Fruit fly (Drosophila melanogaster) whole organism, embryonic: ENCODE results near the gene Ser.
A peak's percentile ranks its signal among the peaks of the same experiment; 100 is the strongest.

Experiments used
- Ada2b ChIP-seq: fragments of 200-800 bp; sonication (Bioruptor generic); IDR thresholded peaks from 2 replicates; pipeline ENCODE4 v1.3.6; 2022; ENCODE audit warnings: missing biosample characterization, missing genetic modification characterization
- Adf1 ChIP-seq: fragments of 200-800 bp; sonication (Bioruptor generic); IDR thresholded peaks from 2 replicates; pipeline ENCODE4 v1.3.6; 2022; ENCODE audit warnings: missing biosample characterization, missing genetic modification characterization
- Atf3 ChIP-seq: fragments of 200-800 bp; sonication (Bioruptor generic); optimal IDR thresholded peaks from 3 replicates; lab custom pipeline; 2016; ENCODE audit warnings: missing biosample characterization, missing genetic modification characterization
- B-H1 ChIP-seq: fragments of 200-800 bp; sonication (Bioruptor generic); IDR thresholded peaks from 3 replicates; pipeline ENCODE4 v1.3.6; 2022; ENCODE audit warnings: missing biosample characterization, missing genetic modification characterization
- C15 ChIP-seq: fragments of 200-800 bp; sonication (Bioruptor generic); IDR thresholded peaks from 3 replicates; pipeline ENCODE4 v1.3.6; 2022; ENCODE audit warnings: missing biosample characterization, missing genetic modification characterization
- CG10147 ChIP-seq: fragments of 200-800 bp; sonication (Bioruptor generic); optimal IDR thresholded peaks from 2 replicates; lab custom pipeline; 2019; ENCODE audit warnings: missing biosample characterization, mild to moderate bottlenecking, missing genetic modification characterization, moderate library complexity
- CG11398 ChIP-seq: fragments of 200-800 bp; sonication (Bioruptor generic); optimal IDR thresholded peaks from 2 replicates; lab custom pipeline; 2016; ENCODE audit warnings: missing biosample characterization, missing genetic modification characterization
- CG12744 ChIP-seq: fragments of 200-800 bp; sonication (Bioruptor generic); optimal IDR thresholded peaks from 2 replicates; lab custom pipeline; 2016; ENCODE audit warnings: missing biosample characterization, missing genetic modification characterization
- CG13123 ChIP-seq: fragments of 200-800 bp; sonication (Bioruptor generic); optimal IDR thresholded peaks from 2 replicates; lab custom pipeline; 2016; ENCODE audit warnings: missing biosample characterization, missing genetic modification characterization
- CG13775 ChIP-seq: fragments of 200-800 bp; sonication (Bioruptor generic); optimal IDR thresholded peaks from 3 replicates; lab custom pipeline; 2017; ENCODE audit warnings: missing biosample characterization, mild to moderate bottlenecking, missing genetic modification characterization
- CG14710 ChIP-seq: fragments of 200-800 bp; sonication (Bioruptor generic); optimal IDR thresholded peaks from 3 replicates; lab custom pipeline; 2019; ENCODE audit warnings: missing biosample characterization, mild to moderate bottlenecking, missing genetic modification characterization, moderate library complexity
- CG17359 ChIP-seq: fragments of 200-800 bp; sonication (Bioruptor generic); optimal IDR thresholded peaks from 3 replicates; lab custom pipeline; 2018; ENCODE audit warnings: missing biosample characterization, mild to moderate bottlenecking, missing genetic modification characterization, moderate library complexity
- CG17385 ChIP-seq: fragments of 200-800 bp; sonication (Bioruptor generic); optimal IDR thresholded peaks from 3 replicates; lab custom pipeline; 2018; ENCODE audit warnings: missing biosample characterization, mild to moderate bottlenecking, missing genetic modification characterization
- CG3995 ChIP-seq: fragments of 200-800 bp; sonication (Bioruptor generic); optimal IDR thresholded peaks from 3 replicates; lab custom pipeline; 2016; ENCODE audit warnings: missing biosample characterization, missing genetic modification characterization
- CG5953 ChIP-seq: fragments of 200-800 bp; sonication (Bioruptor generic); IDR thresholded peaks from 2 replicates; pipeline ENCODE4 v1.3.6; 2022; ENCODE audit warnings: missing biosample characterization, missing genetic modification characterization
- CG7745 ChIP-seq: fragments of 200-800 bp; sonication (Bioruptor generic); optimal IDR thresholded peaks from 2 replicates; lab custom pipeline; 2018; ENCODE audit warnings: missing biosample characterization, mild to moderate bottlenecking, missing genetic modification characterization, moderate library complexity
- CG8089 ChIP-seq: fragments of 200-800 bp; sonication (Bioruptor generic); optimal IDR thresholded peaks from 3 replicates; lab custom pipeline; 2016; ENCODE audit warnings: missing biosample characterization, missing genetic modification characterization
- CG8388 ChIP-seq: fragments of 200-800 bp; sonication (Bioruptor generic); optimal IDR thresholded peaks from 2 replicates; lab custom pipeline; 2019; ENCODE audit warnings: missing biosample characterization, mild to moderate bottlenecking, missing genetic modification characterization, moderate library complexity
- CG8478 ChIP-seq: fragments of >200 bp; optimal IDR thresholded peaks from 2 replicates; lab custom pipeline; 2018
- CG9932 ChIP-seq: fragments of 200-800 bp; sonication (Bioruptor generic); IDR thresholded peaks from 2 replicates; pipeline ENCODE4 v1.3.6; 2022; ENCODE audit warnings: missing biosample characterization, missing genetic modification characterization
- Dfd ChIP-seq, 2 experiments: fragments of >200 bp; optimal IDR thresholded peaks; 2 replicates each; lab custom pipeline; 2017; ENCODE audit warnings: missing biosample characterization in 2 of 2, missing genetic modification characterization in 2 of 2
- Ets65A ChIP-seq: fragments of 200-800 bp; sonication (Bioruptor generic); peaks from one replicate; lab custom pipeline; 2016; ENCODE audit warnings: missing biosample characterization, missing genetic modification characterization
- H15 ChIP-seq: fragments of 200-800 bp; sonication (Bioruptor generic); IDR thresholded peaks from 3 replicates; pipeline ENCODE4 v1.3.6; 2022; ENCODE audit warnings: missing biosample characterization, missing genetic modification characterization
- Hmr ChIP-seq: fragments of 200-800 bp; sonication (Bioruptor generic); optimal IDR thresholded peaks from 3 replicates; lab custom pipeline; 2017; ENCODE audit warnings: mild to moderate bottlenecking, missing biosample characterization, missing genetic modification reagents, missing genetic modification characterization
- Hmx ChIP-seq: fragments of 200-800 bp; sonication (Bioruptor generic); optimal IDR thresholded peaks from 2 replicates; lab custom pipeline; 2016; ENCODE audit warnings: missing biosample characterization, missing genetic modification characterization
- Hr39 ChIP-seq: fragments of >200 bp; optimal IDR thresholded peaks from 2 replicates; lab custom pipeline; 2017
- Lpt ChIP-seq: fragments of >200 bp; optimal IDR thresholded peaks from 2 replicates; lab custom pipeline; 2018; ENCODE audit warnings: missing biosample characterization, missing genetic modification characterization
- Nf-YC ChIP-seq: fragments of 200-800 bp; optimal IDR thresholded peaks from 3 replicates; lab custom pipeline; 2019; ENCODE audit warnings: missing biosample characterization, mild to moderate bottlenecking, missing genetic modification characterization, moderate library complexity
- Optix ChIP-seq: fragments of 200-800 bp; sonication (Bioruptor generic); IDR thresholded peaks from 3 replicates; pipeline ENCODE4 v1.3.6; 2022; ENCODE audit warnings: missing biosample characterization, missing genetic modification characterization
- Side ChIP-seq: fragments of 200-800 bp; sonication (Bioruptor generic); optimal IDR thresholded peaks from 2 replicates; lab custom pipeline; 2016; ENCODE audit warnings: missing biosample characterization, missing genetic modification characterization
- Sox100B ChIP-seq: fragments of 200-800 bp; sonication (Bioruptor generic); optimal IDR thresholded peaks from 3 replicates; lab custom pipeline; 2018; ENCODE audit warnings: missing biosample characterization, mild to moderate bottlenecking, missing genetic modification characterization
- TFAM ChIP-seq: fragments of 200-800 bp; sonication (Bioruptor generic); optimal IDR thresholded peaks from 2 replicates; lab custom pipeline; 2017; ENCODE audit warnings: missing biosample characterization, missing genetic modification characterization, inconsistent platforms
- Usf ChIP-seq: fragments of 200-800 bp; sonication (Bioruptor generic); optimal IDR thresholded peaks from 2 replicates; lab custom pipeline; 2017; ENCODE audit warnings: missing genotype, missing biosample characterization, missing genetic modification characterization
- Xrp1 ChIP-seq: fragments of 200-800 bp; sonication (Bioruptor generic); IDR thresholded peaks from 2 replicates; pipeline ENCODE4 v1.3.6; 2022; ENCODE audit warnings: missing biosample characterization, missing genetic modification characterization
- bbx ChIP-seq: fragments of 200-800 bp; sonication (Bioruptor generic); IDR thresholded peaks from 2 replicates; pipeline ENCODE4 v1.3.6; 2022; ENCODE audit warnings: missing biosample characterization, missing genetic modification characterization; ENCODE audit not compliant: partially characterized antibody
- br ChIP-seq: fragments of >200 bp; optimal IDR thresholded peaks from 2 replicates; lab custom pipeline; 2017
- disco-r ChIP-seq: fragments of 200-800 bp; sonication (Bioruptor generic); optimal IDR thresholded peaks from 2 replicates; lab custom pipeline; 2016; ENCODE audit warnings: missing biosample characterization, missing genetic modification characterization
- emc ChIP-seq: fragments of 200-800 bp; sonication (Bioruptor generic); optimal IDR thresholded peaks from 2 replicates; lab custom pipeline; 2016; ENCODE audit warnings: missing biosample characterization, missing genetic modification characterization
- exex ChIP-seq: fragments of 200-800 bp; sonication (Bioruptor generic); optimal IDR thresholded peaks from 4 replicates; lab custom pipeline; 2018; ENCODE audit warnings: missing biosample characterization, mild to moderate bottlenecking, missing genetic modification characterization, moderate library complexity
- gcm2 ChIP-seq: fragments of 200-800 bp; sonication (Bioruptor generic); optimal IDR thresholded peaks from 2 replicates; lab custom pipeline; 2016; ENCODE audit warnings: missing biosample characterization, missing genetic modification characterization
- lab ChIP-seq: fragments of 200-800 bp; sonication (Bioruptor generic); optimal IDR thresholded peaks from 3 replicates; lab custom pipeline; 2017; ENCODE audit warnings: missing biosample characterization, missing genetic modification characterization, mild to moderate bottlenecking, moderate library complexity, missing genetic modification reagents
- oc ChIP-seq: fragments of 200-800 bp; sonication (Bioruptor generic); optimal IDR thresholded peaks from 2 replicates; lab custom pipeline; 2018; ENCODE audit warnings: missing biosample characterization, mild to moderate bottlenecking, missing genetic modification characterization, moderate library complexity
- odd ChIP-seq: fragments of 200-800 bp; sonication (Bioruptor generic); optimal IDR thresholded peaks from 2 replicates; lab custom pipeline; 2017; ENCODE audit warnings: missing biosample characterization, mild to moderate bottlenecking, missing genetic modification characterization
- otp ChIP-seq: fragments of 200-800 bp; sonication (Bioruptor generic); IDR thresholded peaks from 3 replicates; pipeline ENCODE4, ENCODE4 v1.3.6; 2022; ENCODE audit warnings: missing biosample characterization, missing genetic modification characterization
- pan ChIP-seq, 4 experiments: fragments of >200 bp in 3 of 4; fragments of 200-800 bp in 1 of 4; sonication (Bioruptor generic) in 1 of 4; optimal IDR thresholded peaks in 3 of 4; IDR thresholded peaks in 1 of 4; 2 replicates each; pipeline versions ENCODE4 v1.3.6 to Lab custom; 2017 to 2022; ENCODE audit warnings: missing biosample characterization in 2 of 4, missing genetic modification characterization in 2 of 4, mixed read lengths in 1 of 4
- pita ChIP-seq: fragments of 200-800 bp; sonication (Bioruptor generic); optimal IDR thresholded peaks from 2 replicates; lab custom pipeline; 2017; ENCODE audit warnings: missing biosample characterization, mild to moderate bottlenecking, missing genetic modification characterization
- sisA ChIP-seq: fragments of 200-800 bp; sonication (Bioruptor generic); IDR thresholded peaks from 2 replicates; pipeline ENCODE4 v1.3.6; 2022; ENCODE audit warnings: missing biosample characterization, missing genetic modification characterization
- tgo ChIP-seq: fragments of 200-800 bp; sonication (Bioruptor generic); IDR thresholded peaks from 3 replicates; pipeline ENCODE4 v1.3.6; 2022; ENCODE audit warnings: missing biosample characterization, missing genetic modification characterization
- zen ChIP-seq: fragments of 200-800 bp; sonication (Bioruptor generic); optimal IDR thresholded peaks from 3 replicates; lab custom pipeline; 2018; ENCODE audit warnings: missing biosample characterization, mild to moderate bottlenecking, missing genetic modification characterization, moderate library complexity
- zf30C ChIP-seq: fragments of 200-800 bp; sonication (Bioruptor generic); optimal IDR thresholded peaks from 3 replicates; lab custom pipeline; 2018; ENCODE audit warnings: missing biosample characterization, mild to moderate bottlenecking, missing genetic modification characterization

The Ser gene

dm6 chr3R:27135692-27136641 lies 58.1 kb downstream of the Ser start (continued):
- peak; percentile 45; the same call in 1 of the 2 replicates for TF ChIP-seq Ada2b (GFP tag; lab: Robert Waterston, UW)
- no peak for TF ChIP-seq CG8478 (lab: Kevin White, UChicago)
- TF ChIP-seq Lpt (GFP tag; lab: Kevin White, UChicago), result no peak
- no peak for TF ChIP-seq CG10147
- no peak for TF ChIP-seq emc
- no peak for TF ChIP-seq C15 (GFP tag; lab: Robert Waterston, UW)
- peak; percentile 25 for TF ChIP-seq Usf (GFP tag; lab: Kevin White, UChicago)
- TF ChIP-seq lab, result peak; percentile 82
- TF ChIP-seq CG13123 (GFP tag; lab: Kevin White, UChicago), result peak; percentile 66
- no peak for TF ChIP-seq Adf1 (GFP tag; lab: Robert Waterston, UW)
- peak; percentile 48; the same call in 1 of the 3 replicates for TF ChIP-seq tgo (GFP tag; lab: Robert Waterston, UW)
- TF ChIP-seq CG8089 (GFP tag; lab: Kevin White, UChicago), result peak; percentile 77
- peak; percentile 69 for TF ChIP-seq CG14710
- peak; percentile 39 for TF ChIP-seq exex (tag; lab: Kevin White, UChicago)
- TF ChIP-seq gcm2 (GFP tag; lab: Kevin White, UChicago), result no peak
- TF ChIP-seq CG17385, result peak; percentile 54
- peak; percentile 68 for TF ChIP-seq Side (GFP tag; lab: Kevin White, UChicago)
- no peak for TF ChIP-seq CG9932
- TF ChIP-seq otp, result peak; percentile 85; the same call in 2 of the 3 replicates
- TF ChIP-seq CG11398 (GFP tag; lab: Kevin White, UChicago), result peak; percentile 82
- peak; percentile 75 for TF ChIP-seq zen (tag; lab: Kevin White, UChicago)
- TF ChIP-seq sisA (GFP tag; lab: Robert Waterston, UW), result no peak
- no peak for TF ChIP-seq bbx (GFP tag; lab: Robert Waterston, UW)
- TF ChIP-seq zf30C (GFP tag; lab: Kevin White, UChicago), result no peak
- TF ChIP-seq CG3995 (GFP tag; lab: Kevin White, UChicago), result no peak
- TF ChIP-seq Hr39, result no peak
- TF ChIP-seq CG13775, result peak; percentile 29
- TF ChIP-seq Ets65A, result no peak
- no peak for TF ChIP-seq Hmx (GFP tag; lab: Kevin White, UChicago)
- TF ChIP-seq CG17359 (tag; lab: Kevin White, UChicago), result peak; percentile 74
- no peak for TF ChIP-seq br (lab: Kevin White, UChicago)
- TF ChIP-seq Xrp1 (GFP tag; lab: Robert Waterston, UW), result peak; percentile 88
- TF ChIP-seq CG8388 (GFP tag; lab: Kevin White, UChicago), result peak; percentile 28
- peak; percentile 50; the same call in 1 of the 3 replicates for TF ChIP-seq Optix (GFP tag; lab: Robert Waterston, UW)
- peak; percentile 47 for TF ChIP-seq Hmr (GFP tag; lab: Kevin White, UChicago)
- TF ChIP-seq CG7745, result peak; percentile 85
- TF ChIP-seq Sox100B (GFP tag; lab: Kevin White, UChicago), result peak; percentile 71
- no peak for TF ChIP-seq pan (optimal IDR thresholded peaks at IDR 0.05; lab: Kevin White, UChicago)
- TF ChIP-seq pan (GFP tag; optimal IDR thresholded peaks at IDR 0.05 in 1 of 2, IDR thresholded peaks at IDR 0.05 in 1 of 2), result peak in 1 of 2 experiments; percentile 58
- TF ChIP-seq CG12744, result peak; percentile 78
- TF ChIP-seq disco-r, result peak; percentile 9
- TF ChIP-seq odd (GFP tag; lab: Kevin White, UChicago), result peak; percentile 75
- TF ChIP-seq Nf-YC (tag; lab: Kevin White, UChicago), result no peak
- no peak for TF ChIP-seq Dfd (GFP tag; optimal IDR thresholded peaks at IDR 0.05; lab: Kevin White, UChicago)
- peak; percentile 75 for TF ChIP-seq oc (tag; lab: Kevin White, UChicago)
- peak; percentile 14 for TF ChIP-seq TFAM (GFP tag; lab: Kevin White, UChicago)
- peak; percentile 70 for TF ChIP-seq Atf3
- no peak for TF ChIP-seq pita (GFP tag; lab: Kevin White, UChicago)
- peak; percentile 69 for TF ChIP-seq CG5953
- no peak for TF ChIP-seq H15 (GFP tag; lab: Robert Waterston, UW)
- no peak for TF ChIP-seq B-H1 (GFP tag; lab: Robert Waterston, UW)
